Worm (Caenorhabditis elegans) whole organism, early embryonic: ENCODE data around the gene tag-180.

Source experiments
- B0310.2 ChIP-seq: sonication (generic microtip); optimal IDR thresholded peaks from 2 replicates; lab custom pipeline; 2016; ENCODE audit warnings: mild to moderate bottlenecking, missing genetic modification characterization, missing compliant biosample characterization
- F13C5.2 ChIP-seq: sonication (generic microtip); optimal IDR thresholded peaks from 2 replicates; lab custom pipeline; 2017; ENCODE audit warnings: mild to moderate bottlenecking, missing genetic modification characterization, inconsistent platforms, missing compliant biosample characterization
- aly-1 ChIP-seq: sonication (generic microtip); optimal IDR thresholded peaks from 2 replicates; lab custom pipeline; 2016; ENCODE audit warnings: missing genetic modification characterization, missing compliant biosample characterization
- ama-1 ChIP-seq: fragments of 150-350 bp; optimal IDR thresholded peaks from 2 replicates; lab custom pipeline; 2014
- ceh-13 ChIP-seq: fragments of 200-800 bp; sonication (Bioruptor generic); optimal IDR thresholded peaks from 2 replicates; lab custom pipeline; 2018; ENCODE audit warnings: mild to moderate bottlenecking, missing genetic modification characterization, missing compliant biosample characterization
- ceh-36 ChIP-seq: sonication (generic microtip); optimal IDR thresholded peaks from 2 replicates; lab custom pipeline; 2016; ENCODE audit warnings: missing genetic modification characterization, inconsistent platforms, missing compliant biosample characterization
- ets-7 ChIP-seq: sonication (generic microtip); optimal IDR thresholded peaks from 2 replicates; lab custom pipeline; 2016; ENCODE audit warnings: missing genotype, missing genetic modification characterization, missing compliant biosample characterization
- flt-1 ChIP-seq: fragments of 200-800 bp; sonication (Bioruptor generic); IDR thresholded peaks from 2 replicates; pipeline ENCODE4 v1.3.6; 2022; ENCODE audit warnings: missing genetic modification characterization, missing compliant biosample characterization
- hmbx-1 ChIP-seq: sonication (generic microtip); optimal IDR thresholded peaks from 2 replicates; lab custom pipeline; 2016; ENCODE audit warnings: mild to moderate bottlenecking, missing genetic modification characterization, missing compliant biosample characterization
- hmg-4 ChIP-seq: fragments of 200-800 bp; sonication (Bioruptor generic); optimal IDR thresholded peaks from 2 replicates; lab custom pipeline; 2018; ENCODE audit warnings: mild to moderate bottlenecking, missing genetic modification characterization, missing compliant biosample characterization
- hnd-1 ChIP-seq: sonication (generic microtip); optimal IDR thresholded peaks from 2 replicates; lab custom pipeline; 2016; ENCODE audit warnings: missing genetic modification characterization, missing compliant biosample characterization
- sea-1 ChIP-seq: fragments of 200-800 bp; sonication (Bioruptor generic); conservative IDR thresholded peaks from 2 replicates; pipeline ENCODE4 v1.3.6; 2022; ENCODE audit warnings: missing genetic modification characterization, missing compliant biosample characterization
- tbx-11 ChIP-seq: fragments of 200-800 bp; sonication (Bioruptor generic); IDR thresholded peaks from 2 replicates; pipeline ENCODE4 v1.3.6; 2022; ENCODE audit warnings: missing genetic modification characterization, missing compliant biosample characterization
- tbx-37 ChIP-seq: fragments of 200-800 bp; sonication (Bioruptor generic); conservative IDR thresholded peaks from 2 replicates; pipeline ENCODE4 v1.3.6; 2022; ENCODE audit warnings: missing genetic modification reagents, missing genetic modification characterization, missing compliant biosample characterization

DNA sequence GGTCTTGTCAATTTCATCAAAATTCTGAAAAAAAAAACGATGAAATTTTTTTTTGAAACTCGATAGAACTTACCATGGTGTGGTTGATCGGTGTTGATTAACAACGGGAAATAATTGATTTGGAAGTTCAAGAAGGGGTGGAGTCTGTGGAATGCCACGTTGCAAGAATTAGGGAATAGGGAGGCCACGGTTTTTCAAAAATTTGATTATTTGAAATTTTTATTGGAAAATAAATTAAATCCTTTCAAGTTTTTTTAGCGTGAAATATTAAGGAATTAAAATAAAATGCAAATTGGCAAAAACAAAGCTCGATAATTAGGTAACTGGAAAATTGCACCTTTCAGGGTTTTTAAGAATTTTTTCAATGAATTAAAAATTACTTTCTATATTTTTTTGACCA, 10.3 kb upstream of the tag-180 start, which contains the start of gene rmd-3:
- no peak for TF ChIP-seq tbx-37
- no peak for TF ChIP-seq hmbx-1 (tag; lab: Kevin White, UChicago)
- TF ChIP-seq hmg-4 (GFP tag; lab: Kevin White, UChicago): no peak
- TF ChIP-seq ama-1 (lab: Kevin White, UChicago): no peak
- TF ChIP-seq ceh-13 (GFP tag; lab: Kevin White, UChicago): no peak
- TF ChIP-seq sea-1: no peak
- no peak for TF ChIP-seq ets-7 (tag; lab: Kevin White, UChicago)
- no peak for TF ChIP-seq ceh-36 (tag; lab: Kevin White, UChicago)
- TF ChIP-seq F13C5.2: no peak
- no peak for TF ChIP-seq aly-1
- no peak for TF ChIP-seq tbx-11 (GFP tag; lab: Robert Waterston, UW)
- no peak for TF ChIP-seq flt-1 (GFP tag; lab: Robert Waterston, UW)
- no peak for TF ChIP-seq hnd-1
- TF ChIP-seq B0310.2 (tag; lab: Kevin White, UChicago): no peak
